Fruit fly (Drosophila melanogaster) whole organism, prepupa: ENCODE measurements around the gene CG17721.

Source experiments
- CG6854 ChIP-seq: fragments of 200-800 bp; sonication (Bioruptor generic); optimal IDR thresholded peaks from 2 replicates; lab custom pipeline; 2017; ENCODE audit warnings: missing biosample characterization, mild to moderate bottlenecking, missing genetic modification characterization
- Met ChIP-seq: fragments of 200-800 bp; sonication (Bioruptor generic); optimal IDR thresholded peaks from 3 replicates; lab custom pipeline; 2016; ENCODE audit warnings: missing biosample characterization, missing genetic modification characterization
- OdsH ChIP-seq: fragments of 200-800 bp; sonication (Bioruptor generic); optimal IDR thresholded peaks from 3 replicates; lab custom pipeline; 2016; ENCODE audit warnings: missing biosample characterization, missing genetic modification characterization
- Sox102F ChIP-seq: fragments of 200-800 bp; sonication (Bioruptor generic); optimal IDR thresholded peaks from 2 replicates; lab custom pipeline; 2016; ENCODE audit warnings: missing biosample characterization, mild to moderate bottlenecking, missing genetic modification characterization
- Sox15 ChIP-seq: fragments of 200-800 bp; sonication (Bioruptor generic); optimal IDR thresholded peaks from 3 replicates; lab custom pipeline; 2016; ENCODE audit warnings: missing biosample characterization, missing genetic modification characterization
- cyc ChIP-seq: fragments of 200-800 bp; sonication (Bioruptor generic); optimal IDR thresholded peaks from 3 replicates; lab custom pipeline; 2016; ENCODE audit warnings: missing biosample characterization, missing genetic modification characterization

dm6 chr3R:11219883-11220282 lies 15.1 kb upstream of the CG17721 start, which contains the start of gene CG6689:
- TF ChIP-seq cyc (no peak), Met (GFP tag; lab: Kevin White, UChicago) (no peak), OdsH (no peak), Sox15 (GFP tag; lab: Kevin White, UChicago) (no peak), Sox102F (GFP tag; lab: Kevin White, UChicago) (no peak), CG6854 (GFP tag; lab: Kevin White, UChicago) (no peak)
